Worm (Caenorhabditis elegans) whole organism, young adult: ENCODE results near the gene srlf-31.
A peak's percentile ranks its signal among the peaks of the same experiment; 100 is the strongest.

Experiments
- B0035.1 ChIP-seq: sonication (generic microtip); optimal IDR thresholded peaks from 2 replicates; lab custom pipeline; 2016; ENCODE audit warnings: missing genetic modification characterization, mild to moderate bottlenecking, missing compliant biosample characterization, missing genotype, missing genetic modification reagents
- B0336.3 ChIP-seq: fragments of 200-800 bp; sonication (Bioruptor generic); IDR thresholded peaks from 2 replicates; pipeline ENCODE4 v1.3.6; 2022; ENCODE audit warnings: missing genetic modification characterization, missing compliant biosample characterization
- C17E4.6 ChIP-seq: fragments of 200-800 bp; sonication (Bioruptor generic); IDR thresholded peaks from 2 replicates; pipeline ENCODE4 v1.3.6; 2022; ENCODE audit warnings: missing genetic modification reagents, missing genetic modification characterization, missing compliant biosample characterization
- F22D6.2 ChIP-seq: sonication (generic microtip); optimal IDR thresholded peaks from 2 replicates; lab custom pipeline; 2016; ENCODE audit warnings: mild to moderate bottlenecking, missing genetic modification characterization, missing compliant biosample characterization
- Y53F4B.3 ChIP-seq: fragments of 200-800 bp; sonication (Bioruptor generic); IDR thresholded peaks from 2 replicates; pipeline ENCODE4 v1.3.6; 2022; ENCODE audit warnings: missing genetic modification reagents, missing genetic modification characterization, missing compliant biosample characterization
- Y53G8AR.9 ChIP-seq: fragments of 200-800 bp; sonication (Bioruptor generic); conservative IDR thresholded peaks from 2 replicates; pipeline ENCODE4 v1.3.6; 2022; ENCODE audit warnings: missing genetic modification reagents, missing genetic modification characterization, missing compliant biosample characterization
- Y79H2A.3 ChIP-seq: fragments of 200-800 bp; sonication (Bioruptor generic); conservative IDR thresholded peaks from 2 replicates; pipeline ENCODE4 v1.3.6; 2022; ENCODE audit warnings: missing genetic modification reagents, missing genetic modification characterization, missing compliant biosample characterization
- akir-1 ChIP-seq: fragments of 200-800 bp; sonication (Bioruptor generic); optimal IDR thresholded peaks from 2 replicates; lab custom pipeline; 2018; ENCODE audit warnings: mild to moderate bottlenecking, missing genetic modification characterization, moderate library complexity, missing compliant biosample characterization
- aptf-2 ChIP-seq: fragments of 200-800 bp; sonication (Bioruptor generic); conservative IDR thresholded peaks from 2 replicates; pipeline ENCODE4 v1.3.6; 2022; ENCODE audit warnings: missing genetic modification reagents, missing genetic modification characterization, missing compliant biosample characterization
- attf-3 ChIP-seq: fragments of 200-800 bp; sonication (Bioruptor generic); conservative IDR thresholded peaks from 2 replicates; pipeline ENCODE4 v1.3.6; 2022; ENCODE audit warnings: missing genetic modification reagents, missing genetic modification characterization, missing compliant biosample characterization
- attf-6 ChIP-seq: fragments of 200-800 bp; sonication (Bioruptor generic); IDR thresholded peaks from 2 replicates; pipeline ENCODE4 v1.3.6; 2022; ENCODE audit warnings: missing genetic modification reagents, missing genetic modification characterization, missing compliant biosample characterization
- bed-1 ChIP-seq: fragments of 200-800 bp; sonication (Bioruptor generic); IDR thresholded peaks from 2 replicates; pipeline ENCODE4 v1.3.6; 2022; ENCODE audit warnings: missing genetic modification reagents, missing genetic modification characterization, missing compliant biosample characterization
- ccch-3 ChIP-seq: fragments of 200-800 bp; sonication (Bioruptor generic); optimal IDR thresholded peaks from 2 replicates; lab custom pipeline; 2018; ENCODE audit warnings: mild to moderate bottlenecking, missing genetic modification characterization, missing compliant biosample characterization
- cebp-1 ChIP-seq, 2 experiments: fragments of 200-800 bp in 1 of 2; sonication (Bioruptor generic) in 1 of 2; sonication (generic microtip) in 1 of 2; IDR thresholded peaks in 1 of 2; optimal IDR thresholded peaks in 1 of 2; 2 replicates each; pipeline versions ENCODE4 v1.3.6 to Lab custom; 2017 to 2022; ENCODE audit warnings: missing compliant biosample characterization in 2 of 2, missing genetic modification characterization in 2 of 2, mild to moderate bottlenecking in 1 of 2, missing genetic modification reagents in 1 of 2, moderate library complexity in 1 of 2
- ceh-100 ChIP-seq: fragments of 200-800 bp; sonication (Bioruptor generic); IDR thresholded peaks from 2 replicates; pipeline ENCODE4 v1.3.6; 2022; ENCODE audit warnings: missing genetic modification reagents, missing genetic modification characterization, missing compliant biosample characterization
- ceh-79 ChIP-seq: sonication (generic microtip); optimal IDR thresholded peaks from 2 replicates; lab custom pipeline; 2017; ENCODE audit warnings: mild to moderate bottlenecking, missing genetic modification characterization, missing compliant biosample characterization
- ceh-91 ChIP-seq: fragments of 200-800 bp; sonication (Bioruptor generic); IDR thresholded peaks from 2 replicates; pipeline ENCODE4 v1.3.6; 2022; ENCODE audit warnings: missing genetic modification reagents, missing genetic modification characterization, missing compliant biosample characterization
- efl-1 ChIP-seq: fragments of 150-350 bp; optimal IDR thresholded peaks from 2 replicates; lab custom pipeline; 2014; ENCODE audit warnings: missing biosample characterization, missing genetic modification reagents, missing genetic modification characterization
- hlh-26 ChIP-seq: fragments of 200-800 bp; sonication (Bioruptor generic); conservative IDR thresholded peaks from 2 replicates; pipeline ENCODE4 v1.3.6; 2022; ENCODE audit warnings: missing genetic modification reagents, missing genetic modification characterization, missing compliant biosample characterization
- hsf-1 ChIP-seq: fragments of 200-800 bp; sonication (Bioruptor generic); IDR thresholded peaks from 2 replicates; pipeline ENCODE4 v1.3.6; 2022; ENCODE audit warnings: missing genetic modification reagents, missing genetic modification characterization, missing compliant biosample characterization
- let-526 ChIP-seq: fragments of 200-800 bp; sonication (Bioruptor generic); IDR thresholded peaks from 2 replicates; pipeline ENCODE4 v1.3.6; 2022; ENCODE audit warnings: missing genetic modification reagents, missing genetic modification characterization, missing compliant biosample characterization
- let-607 ChIP-seq, 2 experiments: fragments of 200-800 bp in 1 of 2; sonication (Bioruptor generic) in 1 of 2; sonication (generic microtip) in 1 of 2; optimal IDR thresholded peaks; 2 replicates each; lab custom pipeline; 2016 to 2018; ENCODE audit warnings: mild to moderate bottlenecking in 2 of 2, missing compliant biosample characterization in 2 of 2, missing genetic modification characterization in 2 of 2, moderate library complexity in 2 of 2, missing genotype in 1 of 2
- lin-26 ChIP-seq: fragments of 200-800 bp; sonication (Bioruptor generic); IDR thresholded peaks from 2 replicates; pipeline ENCODE4 v1.3.6; 2022; ENCODE audit warnings: missing genetic modification reagents, missing genetic modification characterization, missing compliant biosample characterization
- lin-40 ChIP-seq: sonication (generic microtip); optimal IDR thresholded peaks from 2 replicates; lab custom pipeline; 2016; ENCODE audit warnings: missing genetic modification characterization, mild to moderate bottlenecking, missing compliant biosample characterization, missing genotype, missing genetic modification reagents
- lsl-1 ChIP-seq: fragments of 200-800 bp; sonication (Bioruptor generic); optimal IDR thresholded peaks from 2 replicates; lab custom pipeline; 2018; ENCODE audit warnings: mild to moderate bottlenecking, missing genetic modification characterization, moderate library complexity, missing compliant biosample characterization
- lsy-27 ChIP-seq: sonication (generic microtip); optimal IDR thresholded peaks from 2 replicates; lab custom pipeline; 2017; ENCODE audit warnings: missing genetic modification characterization, mild to moderate bottlenecking, missing compliant biosample characterization, antibody characterized with exemption, missing genotype, borderline replicate concordance; ENCODE audit not compliant: insufficient read depth
- madf-3 ChIP-seq: fragments of 200-800 bp; sonication (Bioruptor generic); IDR thresholded peaks from 2 replicates; pipeline ENCODE4 v1.3.6; 2022; ENCODE audit warnings: missing genetic modification reagents, missing genetic modification characterization, missing compliant biosample characterization
- madf-6 ChIP-seq: fragments of 200-800 bp; sonication (Bioruptor generic); IDR thresholded peaks from 2 replicates; pipeline ENCODE4 v1.3.6; 2022; ENCODE audit warnings: missing genetic modification reagents, missing genetic modification characterization, missing compliant biosample characterization
- madf-8 ChIP-seq: fragments of 200-800 bp; sonication (Bioruptor generic); conservative IDR thresholded peaks from 2 replicates; pipeline ENCODE4 v1.3.6; 2022; ENCODE audit warnings: missing genetic modification reagents, missing genetic modification characterization, missing compliant biosample characterization
- mcd-1 ChIP-seq: fragments of 200-800 bp; sonication (Bioruptor generic); IDR thresholded peaks from 2 replicates; pipeline ENCODE4 v1.3.6; 2022; ENCODE audit warnings: missing genetic modification reagents, missing genetic modification characterization, missing compliant biosample characterization
- mes-4 ChIP-seq: sonication (generic microtip); optimal IDR thresholded peaks from 2 replicates; lab custom pipeline; 2016; ENCODE audit warnings: missing genotype, missing genetic modification characterization, missing compliant biosample characterization
- nfyb-1 ChIP-seq: fragments of 200-800 bp; sonication (Bioruptor generic); IDR thresholded peaks from 2 replicates; pipeline ENCODE4 v1.3.6; 2022; ENCODE audit warnings: missing genetic modification reagents, missing genetic modification characterization, missing compliant biosample characterization
- nhr-90 ChIP-seq: sonication (generic microtip); optimal IDR thresholded peaks from 2 replicates; lab custom pipeline; 2016; ENCODE audit warnings: missing genotype, mild to moderate bottlenecking, missing genetic modification characterization, missing compliant biosample characterization
- pbrm-1 ChIP-seq: fragments of 200-800 bp; sonication (Bioruptor generic); IDR thresholded peaks from 2 replicates; pipeline ENCODE4 v1.3.6; 2022; ENCODE audit warnings: missing genetic modification reagents, missing genetic modification characterization, missing compliant biosample characterization
- repo-1 ChIP-seq: sonication (generic microtip); optimal IDR thresholded peaks from 2 replicates; lab custom pipeline; 2017; ENCODE audit warnings: mild to moderate bottlenecking, missing genetic modification characterization, missing compliant biosample characterization
- rpc-1 ChIP-seq, 2 experiments: fragments of 150-350 bp in 1 of 2; sonication (generic microtip) in 1 of 2; optimal IDR thresholded peaks; 2 replicates each; lab custom pipeline; 2014 to 2018; ENCODE audit warnings: missing biosample characterization in 1 of 2, missing genetic modification characterization in 1 of 2, missing genetic modification reagents in 1 of 2, missing genotype in 1 of 2
- snpc-3.4 ChIP-seq: sonication (generic microtip); optimal IDR thresholded peaks from 2 replicates; lab custom pipeline; 2017; ENCODE audit warnings: missing genetic modification characterization, mild to moderate bottlenecking, missing compliant biosample characterization, antibody characterized with exemption, moderate library complexity, missing genotype, missing genetic modification reagents
- snpc-4 ChIP-seq, 5 experiments: fragments of 150-350 bp in 1 of 5; sonication (generic microtip) in 4 of 5; optimal IDR thresholded peaks; 2 replicates each; lab custom pipeline; 2014 to 2018; ENCODE audit warnings: missing genetic modification characterization in 5 of 5, missing biosample characterization in 3 of 5, antibody characterized with exemption in 2 of 5, mild to moderate bottlenecking in 2 of 5, missing compliant biosample characterization in 2 of 5, missing genotype in 2 of 5, moderate library complexity in 2 of 5, missing genetic modification reagents in 1 of 5
- sptf-2 ChIP-seq: fragments of 200-800 bp; sonication (Bioruptor generic); optimal IDR thresholded peaks from 2 replicates; lab custom pipeline; 2018; ENCODE audit warnings: mild to moderate bottlenecking, missing genetic modification characterization, missing compliant biosample characterization
- tbp1 ChIP-seq: fragments of 200-800 bp; sonication (Bioruptor generic); optimal IDR thresholded peaks from 2 replicates; lab custom pipeline; 2018; ENCODE audit warnings: mild to moderate bottlenecking, missing genetic modification characterization, missing compliant biosample characterization
- tlf-1 ChIP-seq: fragments of 200-800 bp; sonication (Bioruptor generic); optimal IDR thresholded peaks from 2 replicates; lab custom pipeline; 2018; ENCODE audit warnings: mild to moderate bottlenecking, missing genetic modification characterization, missing compliant biosample characterization
- xnd-1 ChIP-seq: sonication (generic microtip); optimal IDR thresholded peaks from 2 replicates; lab custom pipeline; 2016; ENCODE audit warnings: missing genotype, missing genetic modification reagents, missing genetic modification characterization, missing compliant biosample characterization
- ztf-18 ChIP-seq: sonication (generic microtip); optimal IDR thresholded peaks from 2 replicates; lab custom pipeline; 2016; ENCODE audit warnings: missing genotype, mild to moderate bottlenecking, missing genetic modification characterization, missing compliant biosample characterization
- ztf-22 ChIP-seq: fragments of 200-800 bp; sonication (Bioruptor generic); optimal IDR thresholded peaks from 2 replicates; lab custom pipeline; 2018; ENCODE audit warnings: mild to moderate bottlenecking, missing genetic modification characterization, moderate library complexity, missing compliant biosample characterization
- ztf-25 ChIP-seq: fragments of 200-800 bp; sonication (Bioruptor generic); IDR thresholded peaks from 2 replicates; pipeline ENCODE4 v1.3.6; 2022; ENCODE audit warnings: missing genetic modification reagents, missing genetic modification characterization, missing compliant biosample characterization
- ztf-26 ChIP-seq: sonication (generic microtip); optimal IDR thresholded peaks from 2 replicates; lab custom pipeline; 2017; ENCODE audit warnings: missing genetic modification characterization, missing compliant biosample characterization
- ztf-3 ChIP-seq: fragments of 200-800 bp; sonication (Bioruptor generic); optimal IDR thresholded peaks from 2 replicates; lab custom pipeline; 2018; ENCODE audit warnings: mild to moderate bottlenecking, missing genetic modification characterization, missing compliant biosample characterization

The srlf-31 gene

ce11 chrIV:11959573-11959972, 36.6 kb upstream of the srlf-31 start, which contains the start of gene tgt-1:
tgt-1 (minus strand) TSS chrIV:11959804.
- peak; percentile 66 for TF ChIP-seq nfyb-1
- TF ChIP-seq nhr-90 (tag; lab: Kevin White, UChicago): no peak
- 0 out of 2 replicates have a peak, but pooled peaks have one; percentile 13 for TF ChIP-seq mcd-1 (GFP tag; lab: Robert Waterston, UW)
- TF ChIP-seq hlh-26 (GFP tag; lab: Robert Waterston, UW): no peak
- no peak for TF ChIP-seq Y79H2A.3 (GFP tag; lab: Robert Waterston, UW)
- TF ChIP-seq attf-3 (GFP tag; lab: Robert Waterston, UW): no peak
- no peak for TF ChIP-seq ceh-79 (tag; lab: Kevin White, UChicago)
- no peak for TF ChIP-seq sptf-2 (GFP tag; lab: Kevin White, UChicago)
- TF ChIP-seq ztf-18: no peak
- TF ChIP-seq akir-1 (GFP tag; lab: Kevin White, UChicago): no peak
- no peak for TF ChIP-seq snpc-4 (GFP tag; optimal IDR thresholded peaks at IDR 0.05; lab: Kevin White, UChicago)
- TF ChIP-seq snpc-4 (tag; optimal IDR thresholded peaks at IDR 0.05; lab: Kevin White, UChicago): peak in 2 of 4 experiments; percentile 3 to 40
- no peak for TF ChIP-seq ztf-22 (GFP tag; lab: Kevin White, UChicago)
- no peak for TF ChIP-seq efl-1 (GFP tag; lab: Kevin White, UChicago)
- TF ChIP-seq lsy-27 (tag; lab: Kevin White, UChicago): no peak
- no peak for TF ChIP-seq attf-6 (GFP tag; lab: Robert Waterston, UW)
- TF ChIP-seq ceh-100 (GFP tag; lab: Robert Waterston, UW): no peak
- TF ChIP-seq pbrm-1: no peak
- TF ChIP-seq Y53F4B.3: no peak
- TF ChIP-seq let-526 (GFP tag; lab: Robert Waterston, UW): no peak
- TF ChIP-seq B0035.1 (tag; lab: Kevin White, UChicago): no peak
- no peak for TF ChIP-seq let-607 (tag; optimal IDR thresholded peaks at IDR 0.05; lab: Kevin White, UChicago)
- TF ChIP-seq bed-1 (GFP tag; lab: Robert Waterston, UW): no peak
- no peak for TF ChIP-seq lsl-1 (GFP tag; lab: Kevin White, UChicago)
- TF ChIP-seq tbp1 (GFP tag; lab: Kevin White, UChicago): peak; percentile 7
- no peak for TF ChIP-seq lin-26 (GFP tag; lab: Robert Waterston, UW)
- no peak for TF ChIP-seq ztf-3 (GFP tag; lab: Kevin White, UChicago)
- TF ChIP-seq madf-8 (GFP tag; lab: Robert Waterston, UW): no peak
- peak; percentile 82 for TF ChIP-seq madf-3
- no peak for TF ChIP-seq lin-40 (tag; lab: Kevin White, UChicago)
- TF ChIP-seq mes-4 (tag; lab: Kevin White, UChicago): no peak
- no peak for TF ChIP-seq aptf-2 (GFP tag; lab: Robert Waterston, UW)
- no peak for TF ChIP-seq cebp-1 (GFP tag; IDR thresholded peaks at IDR 0.05; lab: Robert Waterston, UW)
- TF ChIP-seq cebp-1 (tag; optimal IDR thresholded peaks at IDR 0.05; lab: Kevin White, UChicago): peak; percentile 29
- peak; percentile 16 for TF ChIP-seq tlf-1 (GFP tag; lab: Kevin White, UChicago)
- TF ChIP-seq F22D6.2: no peak
- TF ChIP-seq C17E4.6 (GFP tag; lab: Robert Waterston, UW): no peak
- no peak for TF ChIP-seq ceh-91 (GFP tag; lab: Robert Waterston, UW)
- 0 out of 2 replicates have a peak, but pooled peaks have one; percentile 22 for TF ChIP-seq hsf-1 (GFP tag; lab: Robert Waterston, UW)
- no peak for TF ChIP-seq rpc-1 (optimal IDR thresholded peaks at IDR 0.05; lab: Kevin White, UChicago)
- TF ChIP-seq rpc-1 (tag; optimal IDR thresholded peaks at IDR 0.05; lab: Kevin White, UChicago): no peak
- peak; percentile 41 for TF ChIP-seq madf-6 (GFP tag; lab: Robert Waterston, UW)
- no peak for TF ChIP-seq ccch-3 (GFP tag; lab: Kevin White, UChicago)
- no peak for TF ChIP-seq snpc-3.4
- TF ChIP-seq ztf-26: no peak
- peak; percentile 60; the same call in 1 of the 2 replicates for TF ChIP-seq B0336.3
- peak; percentile 3 for TF ChIP-seq repo-1
- no peak for TF ChIP-seq xnd-1 (tag; lab: Kevin White, UChicago)
- no peak for TF ChIP-seq ztf-25 (GFP tag; lab: Robert Waterston, UW)
- no peak; the same call in 1 of the 2 replicates for TF ChIP-seq Y53G8AR.9 (GFP tag; lab: Robert Waterston, UW)
